Worm (Caenorhabditis elegans): ENCODE results near the gene Y48E1C.4.

Y48E1C.4 gene

ce11 chrII:13456622-13457021 lies 20.0 kb upstream of the Y48E1C.4 start:
- TF ChIP-seq dao-5 (tag; optimal IDR thresholded peaks at IDR 0.05) (no peak), him-1 (tag; optimal IDR thresholded peaks at IDR 0.05) (no peak), W03F9.2 (tag; optimal IDR thresholded peaks at IDR 0.05) (no peak)

ce11 chrII:13454839-13455238 lies 18.2 kb upstream of the Y48E1C.4 start:
- TF ChIP-seq W03F9.2 (tag; optimal IDR thresholded peaks at IDR 0.05) (no peak), him-1 (tag; optimal IDR thresholded peaks at IDR 0.05) (no peak), dao-5 (tag; optimal IDR thresholded peaks at IDR 0.05) (no peak)

- TF ChIP-seq him-1 (tag; optimal IDR thresholded peaks at IDR 0.05) = no peak
- TF ChIP-seq W03F9.2 (tag; optimal IDR thresholded peaks at IDR 0.05) = no peak
- no peak for TF ChIP-seq dao-5 (tag; optimal IDR thresholded peaks at IDR 0.05)
Observed at ce11 chrII:13451321-13451720, 14.7 kb upstream of the Y48E1C.4 start.

ce11 chrII:13447668-13448067 lies 11.0 kb upstream of the Y48E1C.4 start:
- TF ChIP-seq W03F9.2 (tag; optimal IDR thresholded peaks at IDR 0.05) (peak; percentile 74), him-1 (tag; optimal IDR thresholded peaks at IDR 0.05) (no peak)

ce11 chrII:13447166-13447643 lies 10.6 kb upstream of the Y48E1C.4 start, which contains the start of gene tbc-14:
Gene tbc-14 (minus strand): TSS chrII:13447593.
- TF ChIP-seq him-1 (tag; optimal IDR thresholded peaks at IDR 0.05) = no peak
- TF ChIP-seq W03F9.2 (tag; optimal IDR thresholded peaks at IDR 0.05) = no peak
- no peak for TF ChIP-seq dao-5 (tag; optimal IDR thresholded peaks at IDR 0.05)

- TF ChIP-seq dao-5 (tag; optimal IDR thresholded peaks at IDR 0.05) (no peak), W03F9.2 (tag; optimal IDR thresholded peaks at IDR 0.05) (no peak), him-1 (tag; optimal IDR thresholded peaks at IDR 0.05) (no peak)
Observed at ce11 chrII:13446597-13446996, 10.0 kb upstream of the Y48E1C.4 start.

- TF ChIP-seq dao-5 (tag; optimal IDR thresholded peaks at IDR 0.05) (no peak), W03F9.2 (tag; optimal IDR thresholded peaks at IDR 0.05) (no peak), him-1 (tag; optimal IDR thresholded peaks at IDR 0.05) (no peak)
Observed at ce11 chrII:13444307-13444706, 7.7 kb upstream of the Y48E1C.4 start.

ce11 chrII:13424242-13424641 lies 12.4 kb downstream of the Y48E1C.4 start, which contains the start of gene Y48E1C.2:
Gene Y48E1C.2 (plus strand): TSS chrII:13424542.
- TF ChIP-seq W03F9.2 (tag; optimal IDR thresholded peaks at IDR 0.05) (no peak), dao-5 (tag; optimal IDR thresholded peaks at IDR 0.05) (no peak), him-1 (tag; optimal IDR thresholded peaks at IDR 0.05) (no peak)

- TF ChIP-seq W03F9.2 (tag; optimal IDR thresholded peaks at IDR 0.05) (no peak), him-1 (tag; optimal IDR thresholded peaks at IDR 0.05) (no peak), dao-5 (tag; optimal IDR thresholded peaks at IDR 0.05) (no peak)
Observed at ce11 chrII:13417452-13418031, 19.1 kb downstream of the Y48E1C.4 start.

ce11 chrII:13416552-13416951 lies 20.1 kb downstream of the Y48E1C.4 start:
- TF ChIP-seq dao-5 (tag; optimal IDR thresholded peaks at IDR 0.05) = no peak

- no peak for TF ChIP-seq W03F9.2 (tag; optimal IDR thresholded peaks at IDR 0.05)
- no peak for TF ChIP-seq him-1 (tag; optimal IDR thresholded peaks at IDR 0.05)
- TF ChIP-seq dao-5 (tag; optimal IDR thresholded peaks at IDR 0.05) = no peak
Observed at ce11 chrII:13414554-13415057, 22.0 kb downstream of the Y48E1C.4 start, which contains the start of gene Y48E1C.1. Gene Y48E1C.1 (plus strand): TSS chrII:13415007.

ce11 chrII:13414099-13414498 lies 22.5 kb downstream of the Y48E1C.4 start:
- TF ChIP-seq dao-5 (tag; optimal IDR thresholded peaks at IDR 0.05) (no peak), W03F9.2 (tag; optimal IDR thresholded peaks at IDR 0.05) (no peak), him-1 (tag; optimal IDR thresholded peaks at IDR 0.05) (no peak)

ce11 chrII:13412335-13412734 lies 24.3 kb downstream of the Y48E1C.4 start, which contains the start of gene Y48C3A.18:
Gene Y48C3A.18 (plus strand): TSS chrII:13412635.
- TF ChIP-seq dao-5 (tag; optimal IDR thresholded peaks at IDR 0.05) (no peak), W03F9.2 (tag; optimal IDR thresholded peaks at IDR 0.05) (no peak), him-1 (tag; optimal IDR thresholded peaks at IDR 0.05) (no peak)

ce11 chrII:13405840-13406239 lies 30.8 kb downstream of the Y48E1C.4 start, which contains the start of gene efl-2:
Gene efl-2 (plus strand): TSS chrII:13406140.
- TF ChIP-seq dao-5 (tag; optimal IDR thresholded peaks at IDR 0.05) (no peak), W03F9.2 (tag; optimal IDR thresholded peaks at IDR 0.05) (no peak), him-1 (tag; optimal IDR thresholded peaks at IDR 0.05) (no peak)

ce11 chrII:13402680-13403079 lies 33.9 kb downstream of the Y48E1C.4 start, which contains the start of gene pinn-4:
Gene pinn-4 (plus strand): TSS chrII:13402980.
- TF ChIP-seq W03F9.2 (tag; optimal IDR thresholded peaks at IDR 0.05) (no peak), dao-5 (tag; optimal IDR thresholded peaks at IDR 0.05) (no peak), him-1 (tag; optimal IDR thresholded peaks at IDR 0.05) (no peak)
